Worm (Caenorhabditis elegans) whole organism, young adult: Measurements from ENCODE around the gene cpt-4.

Experiments
- B0336.3 ChIP-seq: fragments of 200-800 bp; sonication (Bioruptor generic); IDR thresholded peaks from 2 replicates; pipeline ENCODE4 v1.3.6; 2022; ENCODE audit warnings: missing genetic modification characterization, missing compliant biosample characterization
- C06A6.2 ChIP-seq: fragments of 200-800 bp; sonication (Bioruptor generic); conservative IDR thresholded peaks from 2 replicates; pipeline ENCODE4 v1.3.6; 2022; ENCODE audit warnings: missing genetic modification characterization, missing compliant biosample characterization
- F22D6.2 ChIP-seq: sonication (generic microtip); optimal IDR thresholded peaks from 2 replicates; lab custom pipeline; 2016; ENCODE audit warnings: mild to moderate bottlenecking, missing genetic modification characterization, missing compliant biosample characterization
- F52B5.7 ChIP-seq: sonication (generic microtip); optimal IDR thresholded peaks from 2 replicates; lab custom pipeline; 2016; ENCODE audit warnings: mild to moderate bottlenecking, missing genetic modification characterization, missing compliant biosample characterization
- F55B11.4 ChIP-seq: sonication (generic microtip); optimal IDR thresholded peaks from 2 replicates; lab custom pipeline; 2016; ENCODE audit warnings: missing compliant biosample characterization, missing genetic modification characterization, borderline replicate concordance; ENCODE audit not compliant: insufficient read depth
- F57C9.4 ChIP-seq: sonication (generic microtip); optimal IDR thresholded peaks from 2 replicates; lab custom pipeline; 2017; ENCODE audit warnings: mild to moderate bottlenecking, missing genetic modification characterization, missing compliant biosample characterization
- Y56A3A.18 ChIP-seq: fragments of 200-800 bp; sonication (Bioruptor generic); IDR thresholded peaks from 2 replicates; pipeline ENCODE4 v1.3.6; 2022; ENCODE audit warnings: missing genetic modification reagents, missing genetic modification characterization, missing compliant biosample characterization
- atf-7 ChIP-seq: sonication (generic microtip); optimal IDR thresholded peaks from 2 replicates; lab custom pipeline; 2017; ENCODE audit warnings: mild to moderate bottlenecking, missing genetic modification characterization, missing compliant biosample characterization
- attf-3 ChIP-seq: fragments of 200-800 bp; sonication (Bioruptor generic); conservative IDR thresholded peaks from 2 replicates; pipeline ENCODE4 v1.3.6; 2022; ENCODE audit warnings: missing genetic modification reagents, missing genetic modification characterization, missing compliant biosample characterization
- attf-5 ChIP-seq: fragments of 200-800 bp; sonication (Bioruptor generic); optimal IDR thresholded peaks from 2 replicates; lab custom pipeline; 2018; ENCODE audit warnings: mild to moderate bottlenecking, missing genetic modification characterization, missing compliant biosample characterization
- bed-2 ChIP-seq: fragments of 200-800 bp; sonication (Bioruptor generic); IDR thresholded peaks from 2 replicates; pipeline ENCODE4 v1.3.6; 2022; ENCODE audit warnings: missing genetic modification reagents, missing genetic modification characterization, missing compliant biosample characterization
- ceh-100 ChIP-seq: fragments of 200-800 bp; sonication (Bioruptor generic); IDR thresholded peaks from 2 replicates; pipeline ENCODE4 v1.3.6; 2022; ENCODE audit warnings: missing genetic modification reagents, missing genetic modification characterization, missing compliant biosample characterization
- ceh-27 ChIP-seq: fragments of 200-800 bp; sonication (Bioruptor generic); optimal IDR thresholded peaks from 2 replicates; lab custom pipeline; 2018; ENCODE audit warnings: mild to moderate bottlenecking, missing genetic modification characterization, moderate library complexity, missing compliant biosample characterization
- dpff-1 ChIP-seq: sonication (generic microtip); optimal IDR thresholded peaks from 2 replicates; lab custom pipeline; 2017; ENCODE audit warnings: mild to moderate bottlenecking, missing genetic modification characterization, missing compliant biosample characterization
- egl-44 ChIP-seq: fragments of 200-800 bp; sonication (Bioruptor generic); IDR thresholded peaks from 2 replicates; pipeline ENCODE4 v1.3.6; 2022; ENCODE audit warnings: missing genetic modification reagents, missing genetic modification characterization, missing compliant biosample characterization
- gei-17 ChIP-seq: fragments of 200-800 bp; sonication (Bioruptor generic); optimal IDR thresholded peaks from 2 replicates; lab custom pipeline; 2018; ENCODE audit warnings: mild to moderate bottlenecking, missing genetic modification characterization, missing compliant biosample characterization
- him-1 ChIP-seq: sonication (generic microtip); optimal IDR thresholded peaks from 2 replicates; lab custom pipeline; 2016; ENCODE audit warnings: missing genotype, missing genetic modification reagents, missing genetic modification characterization, missing compliant biosample characterization
- let-607 ChIP-seq, 2 experiments: fragments of 200-800 bp in 1 of 2; sonication (Bioruptor generic) in 1 of 2; sonication (generic microtip) in 1 of 2; optimal IDR thresholded peaks; 2 replicates each; lab custom pipeline; 2016 to 2018; ENCODE audit warnings: mild to moderate bottlenecking in 2 of 2, missing compliant biosample characterization in 2 of 2, missing genetic modification characterization in 2 of 2, moderate library complexity in 2 of 2, missing genotype in 1 of 2
- lin-35 ChIP-seq, 3 experiments: fragments of 150-350 bp in 2 of 3; sonication (generic microtip) in 1 of 3; optimal IDR thresholded peaks; 2 replicates each; lab custom pipeline; 2014 to 2018; ENCODE audit warnings: missing biosample characterization in 3 of 3, missing genetic modification characterization in 3 of 3, missing genetic modification reagents in 3 of 3
- lsy-27 ChIP-seq: sonication (generic microtip); optimal IDR thresholded peaks from 2 replicates; lab custom pipeline; 2017; ENCODE audit warnings: missing genetic modification characterization, mild to moderate bottlenecking, missing compliant biosample characterization, antibody characterized with exemption, missing genotype, borderline replicate concordance; ENCODE audit not compliant: insufficient read depth
- madf-6 ChIP-seq: fragments of 200-800 bp; sonication (Bioruptor generic); IDR thresholded peaks from 2 replicates; pipeline ENCODE4 v1.3.6; 2022; ENCODE audit warnings: missing genetic modification reagents, missing genetic modification characterization, missing compliant biosample characterization
- mcd-1 ChIP-seq: fragments of 200-800 bp; sonication (Bioruptor generic); IDR thresholded peaks from 2 replicates; pipeline ENCODE4 v1.3.6; 2022; ENCODE audit warnings: missing genetic modification reagents, missing genetic modification characterization, missing compliant biosample characterization
- nfyb-1 ChIP-seq: fragments of 200-800 bp; sonication (Bioruptor generic); IDR thresholded peaks from 2 replicates; pipeline ENCODE4 v1.3.6; 2022; ENCODE audit warnings: missing genetic modification reagents, missing genetic modification characterization, missing compliant biosample characterization
- nhr-179 ChIP-seq: sonication (generic microtip); optimal IDR thresholded peaks from 2 replicates; lab custom pipeline; 2016; ENCODE audit warnings: mild to moderate bottlenecking, missing genetic modification characterization, missing compliant biosample characterization
- nhr-80 ChIP-seq: sonication (generic microtip); optimal IDR thresholded peaks from 2 replicates; lab custom pipeline; 2016; ENCODE audit warnings: missing genetic modification characterization, missing compliant biosample characterization
- nhr-90 ChIP-seq: sonication (generic microtip); optimal IDR thresholded peaks from 2 replicates; lab custom pipeline; 2016; ENCODE audit warnings: missing genotype, mild to moderate bottlenecking, missing genetic modification characterization, missing compliant biosample characterization
- pha-4 ChIP-seq: fragments of 150-350 bp; sonication (generic microtip); optimal IDR thresholded peaks from 2 replicates; lab custom pipeline; 2014; ENCODE audit warnings: missing biosample characterization, missing genetic modification reagents, missing genetic modification characterization
- repo-1 ChIP-seq: sonication (generic microtip); optimal IDR thresholded peaks from 2 replicates; lab custom pipeline; 2017; ENCODE audit warnings: mild to moderate bottlenecking, missing genetic modification characterization, missing compliant biosample characterization
- sea-2 ChIP-seq: fragments of 200-800 bp; sonication (Bioruptor generic); IDR thresholded peaks from 2 replicates; pipeline ENCODE4 v1.3.6; 2022; ENCODE audit warnings: missing genetic modification characterization, missing compliant biosample characterization
- snpc-1.1 ChIP-seq: sonication (generic microtip); optimal IDR thresholded peaks from 2 replicates; lab custom pipeline; 2017; ENCODE audit warnings: missing genetic modification characterization, mild to moderate bottlenecking, missing compliant biosample characterization, antibody characterized with exemption, moderate library complexity, missing genotype, missing genetic modification reagents; ENCODE audit not compliant: insufficient read depth
- unc-62 ChIP-seq: fragments of 150-350 bp; optimal IDR thresholded peaks from 2 replicates; lab custom pipeline; 2014; ENCODE audit warnings: missing biosample characterization, missing genetic modification reagents, missing genetic modification characterization
- xnd-1 ChIP-seq: sonication (generic microtip); optimal IDR thresholded peaks from 2 replicates; lab custom pipeline; 2016; ENCODE audit warnings: missing genotype, missing genetic modification reagents, missing genetic modification characterization, missing compliant biosample characterization
- zim-3 ChIP-seq: sonication (generic microtip); optimal IDR thresholded peaks from 2 replicates; lab custom pipeline; 2017; ENCODE audit warnings: mild to moderate bottlenecking, missing genetic modification characterization, moderate library complexity, missing compliant biosample characterization
- ztf-28 ChIP-seq: fragments of 200-800 bp; sonication (Bioruptor generic); IDR thresholded peaks from 2 replicates; pipeline ENCODE4 v1.3.6; 2022; ENCODE audit warnings: missing genetic modification reagents, missing genetic modification characterization, missing compliant biosample characterization

Gene cpt-4

DNA sequence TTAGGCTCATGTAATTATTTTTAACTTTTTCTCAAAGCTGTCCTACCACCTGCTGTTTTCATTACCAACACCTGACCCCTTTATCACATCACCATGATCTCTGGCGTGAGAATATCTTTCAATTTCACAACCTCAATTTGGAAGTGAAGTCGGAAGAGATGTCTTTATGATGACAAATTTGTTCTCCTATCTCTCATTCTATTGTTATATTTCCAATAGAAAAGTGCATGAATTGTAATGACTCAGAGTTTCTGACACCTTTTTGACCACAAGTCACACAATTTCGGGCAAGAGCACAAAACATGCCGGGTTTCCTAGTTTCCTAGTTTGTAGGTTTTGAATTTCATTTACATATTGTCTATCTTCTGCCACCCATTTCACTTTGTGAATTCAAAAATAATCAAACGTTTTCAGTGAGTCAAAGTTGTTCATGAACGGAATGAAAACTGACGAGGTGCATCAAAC lies 8.7 kb downstream of the cpt-4 start, which contains the start of gene srr-4:
TSS of gene srr-4 (plus strand) at position 415 of the 465 bp plus-strand sequence.
- TF ChIP-seq Y56A3A.18 (GFP tag; lab: Robert Waterston, UW): no peak
- TF ChIP-seq xnd-1 (tag; lab: Kevin White, UChicago): no peak
- no peak for TF ChIP-seq let-607 (tag; optimal IDR thresholded peaks at IDR 0.05; lab: Kevin White, UChicago)
- TF ChIP-seq nhr-80 (tag; lab: Kevin White, UChicago): no peak
- TF ChIP-seq zim-3: no peak
- no peak for TF ChIP-seq ceh-100 (GFP tag; lab: Robert Waterston, UW)
- no peak for TF ChIP-seq attf-3 (GFP tag; lab: Robert Waterston, UW)
- no peak for TF ChIP-seq F55B11.4

DNA sequence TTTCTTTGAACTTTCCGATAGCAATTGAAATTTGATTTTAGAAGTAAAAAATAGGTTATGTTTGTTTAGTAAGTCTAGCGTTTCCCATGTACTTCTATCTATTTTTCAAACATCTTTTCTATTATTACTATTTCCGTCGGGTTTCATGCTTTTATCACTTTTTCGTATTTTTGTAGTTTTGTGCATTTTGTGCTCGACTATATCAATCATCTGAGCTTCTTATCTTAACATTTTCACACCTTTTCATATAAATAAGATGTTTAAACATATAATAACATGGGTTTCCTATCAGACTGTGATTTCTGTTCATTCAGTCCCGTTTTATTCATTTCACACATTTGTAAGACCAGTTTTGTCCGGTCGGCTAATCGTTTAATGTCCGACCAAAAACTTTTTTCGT lies 9.5 kb downstream of the cpt-4 start:
- TF ChIP-seq lin-35 (GFP tag; optimal IDR thresholded peaks at IDR 0.05; lab: Kevin White, UChicago) (no peak), gei-17 (GFP tag; lab: Kevin White, UChicago) (no peak), B0336.3 (GFP tag; lab: Robert Waterston, UW) (no peak), nhr-80 (tag; lab: Kevin White, UChicago) (peak; percentile 43), pha-4 (tag; lab: Kevin White, UChicago) (no peak), ztf-28 (GFP tag; lab: Robert Waterston, UW) (no peak), madf-6 (GFP tag; lab: Robert Waterston, UW) (no peak)

DNA sequence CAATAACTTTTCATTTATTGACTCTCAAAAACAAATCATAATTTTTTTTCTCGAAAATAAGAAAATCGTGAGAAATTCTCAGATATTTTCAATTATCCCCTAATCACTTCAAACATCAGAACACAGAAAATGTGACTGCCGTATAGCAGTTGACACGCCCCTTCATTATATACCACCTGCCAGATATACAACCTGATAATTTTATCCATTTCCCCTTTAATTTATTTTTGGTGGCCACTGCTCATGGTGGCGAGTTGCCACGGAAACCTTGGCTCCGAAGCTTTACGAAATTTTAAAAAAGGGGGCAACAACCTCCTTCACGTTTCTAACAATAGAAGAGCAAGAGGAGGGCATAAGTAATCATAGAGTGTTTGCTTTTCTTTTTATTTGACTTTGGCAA lies 10.8 kb downstream of the cpt-4 start:
- TF ChIP-seq ceh-27: no peak
- no peak for TF ChIP-seq nhr-90 (tag; lab: Kevin White, UChicago)
- TF ChIP-seq nfyb-1 (GFP tag; lab: Robert Waterston, UW): no peak
- TF ChIP-seq snpc-1.1 (tag; lab: Kevin White, UChicago): no peak
- TF ChIP-seq sea-2 (GFP tag; lab: Robert Waterston, UW): no peak
- TF ChIP-seq F57C9.4 (tag; lab: Kevin White, UChicago): no peak
- TF ChIP-seq gei-17 (GFP tag; lab: Kevin White, UChicago): no peak
- TF ChIP-seq Y56A3A.18 (GFP tag; lab: Robert Waterston, UW): no peak
- TF ChIP-seq lsy-27 (tag; lab: Kevin White, UChicago): no peak
- no peak for TF ChIP-seq dpff-1 (tag; lab: Kevin White, UChicago)
- no peak for TF ChIP-seq atf-7
- no peak for TF ChIP-seq F52B5.7 (tag; lab: Kevin White, UChicago)
- no peak for TF ChIP-seq him-1 (tag; lab: Kevin White, UChicago)
- TF ChIP-seq F22D6.2 (tag; lab: Kevin White, UChicago): no peak
- no peak for TF ChIP-seq egl-44 (GFP tag; lab: Robert Waterston, UW)
- no peak for TF ChIP-seq nhr-179 (tag; lab: Kevin White, UChicago)
- no peak for TF ChIP-seq attf-5 (GFP tag; lab: Kevin White, UChicago)
- TF ChIP-seq ceh-100 (GFP tag; lab: Robert Waterston, UW): no peak

DNA sequence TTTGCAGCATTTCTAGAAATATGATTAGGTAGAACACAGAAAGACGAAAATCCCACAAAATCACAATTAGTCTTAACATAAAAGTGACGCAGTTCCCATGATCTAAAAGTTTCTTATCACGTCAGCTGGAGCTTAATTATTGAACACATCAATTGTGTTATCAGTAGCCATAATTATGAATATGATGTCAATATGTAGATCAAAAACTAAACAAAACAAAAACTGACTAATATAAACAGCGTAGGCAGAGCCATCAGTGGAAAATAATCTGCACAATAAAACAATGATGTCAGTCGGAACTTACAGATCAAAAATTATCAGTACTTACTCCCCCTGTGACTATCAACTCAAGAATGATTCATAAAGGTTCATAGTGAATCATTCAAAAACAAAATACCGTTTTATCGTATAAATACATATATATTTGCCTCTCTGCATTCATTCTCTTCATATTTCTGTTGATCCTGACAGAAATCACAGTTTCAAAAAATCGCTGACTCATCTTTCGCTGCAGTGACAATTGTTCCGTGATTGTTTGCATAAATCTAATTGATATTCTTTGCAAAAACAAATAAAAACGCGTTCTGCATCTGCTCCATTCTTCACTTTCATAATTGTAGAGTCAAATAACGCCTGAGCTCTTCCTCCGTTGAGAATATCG lies 15.2 kb downstream of the cpt-4 start, which contains the start of gene srr-6:
TSS of gene srr-6 (plus strand) at position 611 of the 661 bp plus-strand sequence.
- TF ChIP-seq nhr-80 (tag; lab: Kevin White, UChicago): peak; percentile 31
- TF ChIP-seq bed-2 (GFP tag; lab: Robert Waterston, UW): no peak
- TF ChIP-seq C06A6.2: no peak
- TF ChIP-seq repo-1 (tag; lab: Kevin White, UChicago): no peak
- peak; percentile 59 for TF ChIP-seq unc-62 (GFP tag; lab: Kevin White, UChicago)
- no peak for TF ChIP-seq Y56A3A.18 (GFP tag; lab: Robert Waterston, UW)
- TF ChIP-seq mcd-1 (GFP tag; lab: Robert Waterston, UW): no peak
